Worm (Caenorhabditis elegans): Measurements from ENCODE around the gene nmat-1.

Gene nmat-1

DNA sequence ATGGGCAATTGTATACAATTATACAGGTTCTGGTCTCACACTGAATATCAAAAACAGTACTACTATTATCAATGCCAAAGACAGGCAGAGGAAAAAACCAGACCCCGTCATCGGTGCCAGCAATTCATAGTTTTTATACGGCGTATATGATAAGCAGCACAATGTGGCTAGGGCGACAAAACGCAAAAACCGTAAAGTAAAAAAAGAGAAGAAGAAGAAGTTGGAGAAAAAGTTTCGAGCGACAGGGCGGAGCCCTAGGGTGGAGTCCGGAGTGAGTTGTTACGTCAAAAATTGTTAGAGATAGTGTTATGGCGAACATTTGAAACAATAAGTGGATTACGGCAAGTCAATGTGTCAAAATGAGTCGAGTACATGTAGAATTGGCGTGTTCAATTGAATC lies 16.2 kb downstream of the nmat-1 start:
- no peak for TF ChIP-seq flt-1 (GFP tag; IDR thresholded peaks at IDR 0.05)
- TF ChIP-seq hmg-4 (GFP tag; optimal IDR thresholded peaks at IDR 0.05) = no peak
- TF ChIP-seq F13C5.2 (tag; optimal IDR thresholded peaks at IDR 0.05) = no peak
- no peak for TF ChIP-seq tra-4 (tag; optimal IDR thresholded peaks at IDR 0.05)
- no peak for TF ChIP-seq aly-1 (tag; optimal IDR thresholded peaks at IDR 0.05)

DNA sequence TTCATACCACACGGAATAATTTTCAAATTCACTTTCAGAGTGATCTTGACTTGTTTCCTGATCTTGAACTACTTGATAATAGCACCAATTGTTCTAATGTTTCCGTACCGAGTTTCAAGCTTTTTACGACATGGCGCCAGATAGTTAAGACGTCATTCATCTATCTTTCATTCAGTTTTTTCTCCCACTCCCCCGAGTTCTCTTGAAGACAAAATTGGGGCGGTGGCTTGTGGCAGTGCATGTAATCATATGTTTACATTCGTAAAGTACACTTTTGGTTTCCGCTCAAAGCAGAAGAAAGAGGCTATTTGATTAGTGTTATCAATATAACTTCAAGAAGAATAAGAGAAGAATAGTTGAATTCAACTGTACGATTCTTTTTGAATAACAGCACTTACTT lies 18.3 kb downstream of the nmat-1 start:
- TF ChIP-seq ceh-13 (GFP tag; optimal IDR thresholded peaks at IDR 0.05) (no peak), tbx-37 (GFP tag; conservative IDR thresholded peaks at IDR 0.05) (no peak), scrt-1 (GFP tag; IDR thresholded peaks at IDR 0.05) (no peak), tra-4 (tag; optimal IDR thresholded peaks at IDR 0.05) (no peak), B0310.2 (tag; optimal IDR thresholded peaks at IDR 0.05) (no peak), pes-1 (GFP tag; IDR thresholded peaks at IDR 0.05) (no peak), ama-1 (optimal IDR thresholded peaks at IDR 0.05) (no peak), hmg-4 (GFP tag; optimal IDR thresholded peaks at IDR 0.05) (no peak), tbx-11 (GFP tag; IDR thresholded peaks at IDR 0.05) (no peak), sea-1 (GFP tag; conservative IDR thresholded peaks at IDR 0.05) (no peak)

DNA sequence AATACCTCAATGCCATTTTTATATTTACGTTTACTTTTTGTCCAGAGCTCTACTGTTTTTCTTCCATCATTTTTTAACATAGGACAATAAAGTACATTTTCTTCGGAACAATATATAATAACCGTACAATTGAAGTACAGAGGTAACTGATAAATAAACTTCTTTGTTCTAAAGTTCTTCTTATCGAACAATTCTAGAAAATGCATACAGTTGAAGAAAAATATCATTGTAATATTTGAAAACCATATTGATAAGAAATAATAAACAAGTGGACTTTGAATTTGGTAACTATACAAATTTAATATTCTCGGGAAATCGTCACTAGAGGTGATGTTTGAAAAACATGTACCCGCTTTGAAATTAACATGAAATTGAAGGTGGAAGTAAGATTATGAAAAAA lies 21.2 kb downstream of the nmat-1 start:
- no peak for TF ChIP-seq sea-1 (GFP tag; conservative IDR thresholded peaks at IDR 0.05)
- no peak for TF ChIP-seq flt-1 (GFP tag; IDR thresholded peaks at IDR 0.05)
- no peak for TF ChIP-seq hmbx-1 (tag; optimal IDR thresholded peaks at IDR 0.05)
- no peak for TF ChIP-seq B0310.2 (tag; optimal IDR thresholded peaks at IDR 0.05)
- TF ChIP-seq hnd-1 (tag; optimal IDR thresholded peaks at IDR 0.05) = no peak
- TF ChIP-seq ceh-36 (tag; optimal IDR thresholded peaks at IDR 0.05) = no peak
- no peak for TF ChIP-seq hmg-4 (GFP tag; optimal IDR thresholded peaks at IDR 0.05)
- no peak for TF ChIP-seq aly-1 (tag; optimal IDR thresholded peaks at IDR 0.05)
- no peak for TF ChIP-seq ama-1 (optimal IDR thresholded peaks at IDR 0.05)
- no peak for TF ChIP-seq tra-4 (tag; optimal IDR thresholded peaks at IDR 0.05)
- TF ChIP-seq pes-1 (GFP tag; IDR thresholded peaks at IDR 0.05) = no peak
- TF ChIP-seq ets-7 (tag; optimal IDR thresholded peaks at IDR 0.05) = no peak
- TF ChIP-seq F13C5.2 (tag; optimal IDR thresholded peaks at IDR 0.05) = no peak
- TF ChIP-seq ceh-13 (GFP tag; optimal IDR thresholded peaks at IDR 0.05) = no peak
- no peak for TF ChIP-seq tbx-11 (GFP tag; IDR thresholded peaks at IDR 0.05)

DNA sequence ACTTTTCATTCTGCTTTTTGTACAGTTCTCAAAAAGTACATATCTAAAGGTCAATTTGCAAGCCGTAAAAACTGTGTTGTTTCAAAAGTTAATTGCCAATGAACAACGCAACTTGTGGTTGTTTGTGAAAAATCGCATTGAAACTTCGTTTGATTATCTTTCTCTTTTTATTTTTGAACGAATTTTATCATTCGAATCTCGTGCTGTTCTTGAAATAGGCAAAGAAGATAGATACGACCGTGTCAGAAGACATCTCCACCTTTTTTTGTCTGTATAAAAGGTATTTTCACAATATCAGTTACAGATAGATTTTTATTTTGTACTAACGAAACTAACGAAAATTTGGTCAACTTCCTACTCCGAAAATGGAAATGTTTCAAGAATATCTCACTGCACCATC lies 23.4 kb downstream of the nmat-1 start, which contains the start of gene C49F5.7:
TSS of gene C49F5.7 (plus strand) at position 301 of the 400 bp plus-strand sequence.
- TF ChIP-seq hnd-1 (tag; optimal IDR thresholded peaks at IDR 0.05) (no peak), ceh-36 (tag; optimal IDR thresholded peaks at IDR 0.05) (no peak), hmbx-1 (tag; optimal IDR thresholded peaks at IDR 0.05) (no peak), flt-1 (GFP tag; IDR thresholded peaks at IDR 0.05) (no peak), tbx-37 (GFP tag; conservative IDR thresholded peaks at IDR 0.05) (no peak), ets-7 (tag; optimal IDR thresholded peaks at IDR 0.05) (no peak), B0310.2 (tag; optimal IDR thresholded peaks at IDR 0.05) (no peak), F13C5.2 (tag; optimal IDR thresholded peaks at IDR 0.05) (no peak), tra-4 (tag; optimal IDR thresholded peaks at IDR 0.05) (no peak), pes-1 (GFP tag; IDR thresholded peaks at IDR 0.05) (no peak), sea-1 (GFP tag; conservative IDR thresholded peaks at IDR 0.05) (no peak)

DNA sequence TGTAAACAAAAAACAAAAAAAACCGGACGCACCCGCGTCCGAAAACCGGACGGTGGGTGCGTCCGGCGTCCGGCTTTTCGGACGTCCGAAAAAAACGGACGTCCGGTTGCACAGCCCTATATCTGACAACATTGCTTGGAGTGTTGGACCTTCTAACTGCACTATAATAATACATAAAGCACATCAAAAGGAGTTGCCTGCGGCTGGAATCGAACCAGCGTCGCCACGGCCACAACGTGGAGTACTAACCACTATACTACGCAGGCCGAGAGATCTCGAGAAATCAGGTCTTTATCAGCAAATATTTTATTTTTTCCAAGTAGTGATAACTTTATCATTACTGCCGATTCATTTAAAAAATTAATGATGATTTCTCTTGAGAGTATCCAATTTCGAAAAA lies 24.5 kb downstream of the nmat-1 start:
- TF ChIP-seq ama-1 (optimal IDR thresholded peaks at IDR 0.05) (no peak), flt-1 (GFP tag; IDR thresholded peaks at IDR 0.05) (no peak), ceh-36 (tag; optimal IDR thresholded peaks at IDR 0.05) (no peak), ets-7 (tag; optimal IDR thresholded peaks at IDR 0.05) (no peak), B0310.2 (tag; optimal IDR thresholded peaks at IDR 0.05) (no peak), ceh-13 (GFP tag; optimal IDR thresholded peaks at IDR 0.05) (no peak), pes-1 (GFP tag; IDR thresholded peaks at IDR 0.05) (no peak), F13C5.2 (tag; optimal IDR thresholded peaks at IDR 0.05) (no peak), sea-1 (GFP tag; conservative IDR thresholded peaks at IDR 0.05) (no peak)

DNA sequence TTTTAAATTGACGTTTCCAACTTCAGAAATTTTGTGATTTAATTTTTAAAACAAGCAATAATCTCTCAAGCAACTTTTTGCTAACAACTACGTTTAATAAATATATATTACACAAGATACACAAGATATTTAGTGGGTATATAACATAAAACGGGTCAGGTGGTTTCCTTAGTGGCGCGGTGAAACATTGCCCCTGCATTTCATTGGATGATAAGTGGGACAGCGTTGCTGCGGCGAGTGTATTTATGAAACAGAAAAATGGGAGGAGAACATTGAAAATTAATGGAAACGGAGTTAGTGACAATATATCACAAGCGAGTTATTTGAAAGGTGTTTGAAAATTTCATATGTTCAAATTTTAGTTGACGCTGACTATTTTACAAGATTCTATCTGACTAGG lies 25.1 kb downstream of the nmat-1 start:
- TF ChIP-seq scrt-1 (GFP tag; IDR thresholded peaks at IDR 0.05) (no peak), tbx-11 (GFP tag; IDR thresholded peaks at IDR 0.05) (no peak), ets-7 (tag; optimal IDR thresholded peaks at IDR 0.05) (no peak), hmbx-1 (tag; optimal IDR thresholded peaks at IDR 0.05) (no peak), F13C5.2 (tag; optimal IDR thresholded peaks at IDR 0.05) (no peak)

DNA sequence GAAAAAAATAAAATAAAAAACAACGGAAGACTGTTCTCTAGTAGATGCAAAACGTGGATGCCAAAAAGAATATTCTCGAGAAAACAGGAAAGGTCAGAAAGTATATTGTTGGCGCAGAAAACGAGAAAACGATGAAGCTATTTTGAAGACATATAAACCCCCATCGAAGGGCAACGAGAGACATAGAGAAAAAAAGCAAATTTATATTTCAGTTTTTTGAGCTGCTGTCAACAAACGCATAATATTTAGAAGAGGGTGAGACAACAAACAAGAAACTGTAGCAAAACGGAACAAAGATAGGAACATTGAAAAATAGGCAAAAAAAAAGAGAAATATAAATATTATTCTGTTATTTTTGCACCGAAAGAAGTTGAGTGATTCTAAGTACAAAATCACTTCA lies 25.6 kb downstream of the nmat-1 start:
- TF ChIP-seq F13C5.2 (tag; optimal IDR thresholded peaks at IDR 0.05) (no peak), ama-1 (optimal IDR thresholded peaks at IDR 0.05) (no peak), hmbx-1 (tag; optimal IDR thresholded peaks at IDR 0.05) (no peak), flt-1 (GFP tag; IDR thresholded peaks at IDR 0.05) (no peak), pes-1 (GFP tag; IDR thresholded peaks at IDR 0.05) (no peak), sea-1 (GFP tag; conservative IDR thresholded peaks at IDR 0.05) (no peak), tra-4 (tag; optimal IDR thresholded peaks at IDR 0.05) (no peak), B0310.2 (tag; optimal IDR thresholded peaks at IDR 0.05) (no peak)

DNA sequence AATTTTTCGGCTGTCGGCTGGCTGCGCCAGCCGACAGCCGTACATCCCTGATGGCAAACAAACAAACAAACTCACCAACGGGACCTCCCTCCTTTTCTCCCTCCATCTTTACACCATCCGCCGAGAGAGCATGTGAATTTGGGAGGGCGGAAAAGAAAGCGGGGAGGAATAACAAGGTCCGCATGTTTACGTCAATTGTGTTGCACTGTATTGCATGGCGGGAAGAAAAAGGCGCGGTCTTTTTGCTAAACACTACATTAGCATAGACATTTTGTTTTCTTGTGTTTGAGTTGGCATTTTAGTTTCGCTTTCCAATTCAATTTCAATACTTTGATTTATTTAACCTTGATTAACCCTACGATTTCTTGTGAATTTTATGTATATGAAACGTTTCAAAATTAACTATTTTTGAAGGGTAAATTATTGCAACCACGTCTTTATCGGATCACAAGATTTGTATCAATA lies 29.9 kb downstream of the nmat-1 start, which contains the start of gene C49F5.6:
TSS of gene C49F5.6 (plus strand) at position 415 of the 465 bp plus-strand sequence.
- TF ChIP-seq tbx-37 (GFP tag; conservative IDR thresholded peaks at IDR 0.05) = no peak

DNA sequence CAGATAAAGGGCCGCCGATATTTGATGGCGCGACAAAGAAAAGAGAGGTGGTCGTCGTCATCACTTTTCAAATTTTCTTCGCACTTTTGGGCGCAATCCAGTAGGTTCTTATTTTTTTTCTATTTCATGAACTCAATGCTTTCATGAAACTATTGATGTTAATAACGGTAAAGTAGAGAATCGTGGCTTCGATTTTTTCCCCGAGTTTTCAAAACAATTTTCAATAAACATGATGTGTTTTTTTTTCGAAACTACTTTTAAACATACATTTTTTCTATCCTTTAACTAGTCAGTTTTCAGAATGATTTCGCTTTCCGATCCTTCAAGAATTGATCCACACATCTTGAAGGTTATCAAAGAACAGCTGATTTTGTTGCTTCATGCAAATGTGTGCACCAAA lies 32.0 kb downstream of the nmat-1 start, which contains the start of gene C49F5.5:
TSS of gene C49F5.5 (plus strand) at position 301 of the 400 bp plus-strand sequence.
- TF ChIP-seq tra-4 (tag; optimal IDR thresholded peaks at IDR 0.05) (no peak), tbx-11 (GFP tag; IDR thresholded peaks at IDR 0.05) (no peak), hnd-1 (tag; optimal IDR thresholded peaks at IDR 0.05) (no peak), ama-1 (optimal IDR thresholded peaks at IDR 0.05) (no peak), B0310.2 (tag; optimal IDR thresholded peaks at IDR 0.05) (no peak), ceh-36 (tag; optimal IDR thresholded peaks at IDR 0.05) (no peak), aly-1 (tag; optimal IDR thresholded peaks at IDR 0.05) (no peak), scrt-1 (GFP tag; IDR thresholded peaks at IDR 0.05) (no peak), sea-1 (GFP tag; conservative IDR thresholded peaks at IDR 0.05) (no peak), F13C5.2 (tag; optimal IDR thresholded peaks at IDR 0.05) (no peak), ceh-13 (GFP tag; optimal IDR thresholded peaks at IDR 0.05) (no peak), ets-7 (tag; optimal IDR thresholded peaks at IDR 0.05) (no peak), tbx-37 (GFP tag; conservative IDR thresholded peaks at IDR 0.05) (no peak), flt-1 (GFP tag; IDR thresholded peaks at IDR 0.05) (no peak)
